Fruit fly (Drosophila melanogaster) whole organism, adult: ENCODE results near the gene CG9500.

ENCODE experiments used
- CG11617 ChIP-seq: fragments of 200-800 bp; sonication (Bioruptor generic); optimal IDR thresholded peaks from 2 replicates; lab custom pipeline; 2017; ENCODE audit warnings: mild to moderate bottlenecking, missing biosample characterization, missing genetic modification reagents, missing genetic modification characterization
- CG12768 ChIP-seq: fragments of 200-800 bp; sonication (Bioruptor generic); optimal IDR thresholded peaks from 2 replicates; lab custom pipeline; 2017; ENCODE audit warnings: missing biosample characterization, missing genetic modification characterization, mild to moderate bottlenecking, moderate library complexity, missing genetic modification reagents
- CG14711 ChIP-seq: fragments of 200-800 bp; sonication (Bioruptor generic); optimal IDR thresholded peaks from 2 replicates; lab custom pipeline; 2018; ENCODE audit warnings: missing biosample characterization, mild to moderate bottlenecking, missing genetic modification characterization, moderate library complexity
- CG1620 ChIP-seq: fragments of 200-800 bp; sonication (Bioruptor generic); optimal IDR thresholded peaks from 2 replicates; lab custom pipeline; 2016; ENCODE audit warnings: missing biosample characterization, missing genetic modification characterization
- CG33017 ChIP-seq: fragments of 200-800 bp; sonication (Bioruptor generic); optimal IDR thresholded peaks from 2 replicates; lab custom pipeline; 2018; ENCODE audit warnings: missing biosample characterization, mild to moderate bottlenecking, missing genetic modification characterization, moderate library complexity
- CG5204 ChIP-seq: fragments of 200-800 bp; sonication (Bioruptor generic); optimal IDR thresholded peaks from 2 replicates; lab custom pipeline; 2016; ENCODE audit warnings: missing biosample characterization, missing genetic modification characterization
- CG7045 ChIP-seq: fragments of 200-800 bp; sonication (Bioruptor generic); optimal IDR thresholded peaks from 2 replicates; lab custom pipeline; 2017; ENCODE audit warnings: missing biosample characterization, mild to moderate bottlenecking, missing genetic modification characterization
- CG7101 ChIP-seq: fragments of 200-800 bp; sonication (Bioruptor generic); optimal IDR thresholded peaks from 2 replicates; lab custom pipeline; 2018; ENCODE audit warnings: missing biosample characterization, mild to moderate bottlenecking, missing genetic modification characterization, moderate library complexity
- Clk ChIP-seq: fragments of 200-800 bp; sonication (Bioruptor generic); optimal IDR thresholded peaks from 2 replicates; lab custom pipeline; 2017; ENCODE audit warnings: missing biosample characterization, missing genetic modification characterization
- Crg-1 ChIP-seq: fragments of 200-800 bp; sonication (Bioruptor generic); optimal IDR thresholded peaks from 2 replicates; lab custom pipeline; 2016; ENCODE audit warnings: missing biosample characterization, missing genetic modification characterization
- Hr96 ChIP-seq: fragments of 200-800 bp; sonication (Bioruptor generic); optimal IDR thresholded peaks from 2 replicates; lab custom pipeline; 2016; ENCODE audit warnings: missing biosample characterization, missing genetic modification characterization
- Mnt ChIP-seq: fragments of 200-800 bp; sonication (Bioruptor generic); optimal IDR thresholded peaks from 2 replicates; lab custom pipeline; 2016; ENCODE audit warnings: missing biosample characterization, mild to moderate bottlenecking, missing genetic modification characterization
- bab1 ChIP-seq: fragments of 200-800 bp; sonication (Bioruptor generic); optimal IDR thresholded peaks from 3 replicates; lab custom pipeline; 2019; ENCODE audit warnings: missing biosample characterization, mild to moderate bottlenecking, missing genetic modification characterization, moderate library complexity
- cic ChIP-seq: fragments of 200-800 bp; sonication (Bioruptor generic); optimal IDR thresholded peaks from 2 replicates; lab custom pipeline; 2017; ENCODE audit warnings: missing biosample characterization, mild to moderate bottlenecking, missing genetic modification characterization, moderate library complexity
- cnc ChIP-seq, 2 experiments: fragments of >200 bp; optimal IDR thresholded peaks; 2 replicates each; lab custom pipeline; 2017
- kay ChIP-seq: fragments of 200-800 bp; sonication (Bioruptor generic); peaks from one replicate; lab custom pipeline; 2016; ENCODE audit warnings: missing biosample characterization, missing genetic modification characterization, borderline replicate concordance
- ovo ChIP-seq: fragments of 200-800 bp; sonication (Bioruptor generic); optimal IDR thresholded peaks from 2 replicates; lab custom pipeline; 2016; ENCODE audit warnings: missing biosample characterization, missing genetic modification characterization
- pad ChIP-seq: fragments of 200-800 bp; sonication (Bioruptor generic); optimal IDR thresholded peaks from 3 replicates; lab custom pipeline; 2017; ENCODE audit warnings: missing biosample characterization, missing genetic modification characterization, mild to moderate bottlenecking, moderate library complexity, missing genetic modification reagents
- tj ChIP-seq: fragments of 200-800 bp; sonication (Bioruptor generic); optimal IDR thresholded peaks from 3 replicates; lab custom pipeline; 2017; ENCODE audit warnings: missing biosample characterization, mild to moderate bottlenecking, missing genetic modification characterization, moderate library complexity
- toe ChIP-seq: fragments of 200-800 bp; sonication (Bioruptor generic); optimal IDR thresholded peaks from 2 replicates; lab custom pipeline; 2016; ENCODE audit warnings: missing biosample characterization, missing genetic modification characterization

Gene CG9500

dm6 chr2L:6356134-6356533 lies 2.0 kb downstream of the CG9500 start:
- TF ChIP-seq Hr96 (GFP tag; lab: Kevin White, UChicago) (no peak), Mnt (GFP tag; lab: Kevin White, UChicago) (no peak), Clk (GFP tag; lab: Kevin White, UChicago) (no peak), tj (GFP tag; lab: Kevin White, UChicago) (no peak)

dm6 chr2L:6354656-6355055 lies 3.5 kb downstream of the CG9500 start, which contains the start of gene ppk14:
ppk14 (plus strand) TSS chr2L:6354956.
- TF ChIP-seq CG12768 (no peak), CG7045 (GFP tag; lab: Kevin White, UChicago) (no peak), tj (GFP tag; lab: Kevin White, UChicago) (no peak), ovo (GFP tag; lab: Kevin White, UChicago) (no peak)

dm6 chr2L:6354231-6354630 lies 3.9 kb downstream of the CG9500 start, which contains the start of gene ppk7:
ppk7 (minus strand) TSS chr2L:6354331.
- no peak for TF ChIP-seq cic (GFP tag; lab: Kevin White, UChicago)
- TF ChIP-seq kay (GFP tag; lab: Kevin White, UChicago), result no peak
- TF ChIP-seq Clk (GFP tag; lab: Kevin White, UChicago), result no peak
- no peak for TF ChIP-seq CG11617 (GFP tag; lab: Kevin White, UChicago)
- no peak for TF ChIP-seq CG7101 (tag; lab: Kevin White, UChicago)
- TF ChIP-seq ovo (GFP tag; lab: Kevin White, UChicago), result no peak
- no peak for TF ChIP-seq CG5204
- no peak for TF ChIP-seq Crg-1 (GFP tag; lab: Kevin White, UChicago)
- no peak for TF ChIP-seq Hr96 (GFP tag; lab: Kevin White, UChicago)
- TF ChIP-seq CG33017 (tag; lab: Kevin White, UChicago), result no peak
- no peak for TF ChIP-seq CG14711 (tag; lab: Kevin White, UChicago)
- no peak for TF ChIP-seq pad (GFP tag; lab: Kevin White, UChicago)
- TF ChIP-seq toe (GFP tag; lab: Kevin White, UChicago), result no peak
- no peak for TF ChIP-seq bab1 (GFP tag; lab: Kevin White, UChicago)
- no peak for TF ChIP-seq CG7045 (GFP tag; lab: Kevin White, UChicago)
- TF ChIP-seq CG1620 (GFP tag; lab: Kevin White, UChicago), result no peak
- no peak for TF ChIP-seq tj (GFP tag; lab: Kevin White, UChicago)
- no peak for TF ChIP-seq CG12768
- TF ChIP-seq Mnt (GFP tag; lab: Kevin White, UChicago), result no peak

- TF ChIP-seq bab1 (GFP tag; lab: Kevin White, UChicago) (peak; percentile 46), Mnt (GFP tag; lab: Kevin White, UChicago) (peak; percentile 85), toe (GFP tag; lab: Kevin White, UChicago) (peak; percentile 94), cic (GFP tag; lab: Kevin White, UChicago) (peak; percentile 98), CG33017 (tag; lab: Kevin White, UChicago) (peak; percentile 95), cnc (optimal IDR thresholded peaks at IDR 0.05; lab: Kevin White, UChicago) (no peak), CG11617 (GFP tag; lab: Kevin White, UChicago) (peak; percentile 87), tj (GFP tag; lab: Kevin White, UChicago) (peak; percentile 54), CG7101 (tag; lab: Kevin White, UChicago) (peak; percentile 95), ovo (GFP tag; lab: Kevin White, UChicago) (peak; percentile 55), CG5204 (peak; percentile 95), Crg-1 (GFP tag; lab: Kevin White, UChicago) (peak; percentile 74), Hr96 (GFP tag; lab: Kevin White, UChicago) (peak; percentile 92), pad (GFP tag; lab: Kevin White, UChicago) (peak; percentile 83), Clk (GFP tag; lab: Kevin White, UChicago) (peak; percentile 90), kay (GFP tag; lab: Kevin White, UChicago) (peak; percentile 98), CG14711 (tag; lab: Kevin White, UChicago) (peak; percentile 89), CG7045 (GFP tag; lab: Kevin White, UChicago) (peak; percentile 91), CG1620 (GFP tag; lab: Kevin White, UChicago) (peak; percentile 64), CG12768 (peak; percentile 96)
Observed at dm6 chr2L:6351809-6352182, 6.3 kb downstream of the CG9500 start.

dm6 chr2L:6350984-6351808 lies 6.9 kb downstream of the CG9500 start, which contains the start of gene CG9498:
CG9498 (minus strand) TSS chr2L:6351034.
- TF ChIP-seq Crg-1 (GFP tag; lab: Kevin White, UChicago) (peak; percentile 31), cnc (optimal IDR thresholded peaks at IDR 0.05; lab: Kevin White, UChicago) (peak in 1 of 2 experiments; percentile 90), CG1620 (GFP tag; lab: Kevin White, UChicago) (no peak), pad (GFP tag; lab: Kevin White, UChicago) (peak; percentile 80), CG5204 (peak; percentile 72), bab1 (GFP tag; lab: Kevin White, UChicago) (no peak), CG7101 (tag; lab: Kevin White, UChicago) (peak; percentile 93), tj (GFP tag; lab: Kevin White, UChicago) (peak; percentile 61), CG14711 (tag; lab: Kevin White, UChicago) (peak; percentile 86), kay (GFP tag; lab: Kevin White, UChicago) (peak; percentile 52), Hr96 (GFP tag; lab: Kevin White, UChicago) (peak; percentile 32), toe (GFP tag; lab: Kevin White, UChicago) (peak; percentile 38), CG11617 (GFP tag; lab: Kevin White, UChicago) (peak; percentile 89), CG33017 (tag; lab: Kevin White, UChicago) (peak; percentile 97), ovo (GFP tag; lab: Kevin White, UChicago) (peak; percentile 2), cic (GFP tag; lab: Kevin White, UChicago) (peak; percentile 34), Clk (GFP tag; lab: Kevin White, UChicago) (peak; percentile 91), CG12768 (peak; percentile 96), Mnt (GFP tag; lab: Kevin White, UChicago) (peak; percentile 13), CG7045 (GFP tag; lab: Kevin White, UChicago) (peak; percentile 47)
